Fruit fly (Drosophila melanogaster) whole organism: ENCODE data around the gene CG14650.

Experiments used
- Dll ChIP-seq: fragments of >200 bp; optimal IDR thresholded peaks from 2 replicates; lab custom pipeline; 2017
- EcR ChIP-seq, 2 experiments: fragments of >200 bp; optimal IDR thresholded peaks; 2 replicates each; lab custom pipeline; 2017; ENCODE audit warnings: missing biosample characterization in 2 of 2, missing genetic modification characterization in 2 of 2, missing genetic modification reagents in 2 of 2
- pan ChIP-seq: fragments of >200 bp; optimal IDR thresholded peaks from 2 replicates; lab custom pipeline; 2017

- no peak for TF ChIP-seq pan (lab: Kevin White, UChicago)
- no peak for TF ChIP-seq EcR (GFP tag; optimal IDR thresholded peaks at IDR 0.05; lab: Kevin White, UChicago)
- TF ChIP-seq Dll (lab: Kevin White, UChicago): peak; percentile 15
Observed at dm6 chr3R:4433441-4434077, 3.6 kb upstream of the CG14650 start, which contains the start of the genes eIF3a and CG1074.
